Fruit fly (Drosophila melanogaster) whole organism, adult: ENCODE measurements around the gene ymp.

ENCODE experiments used
- bab1 ChIP-seq: fragments of 200-800 bp; sonication (Bioruptor generic); optimal IDR thresholded peaks from 3 replicates; lab custom pipeline; 2019; ENCODE audit warnings: missing biosample characterization, mild to moderate bottlenecking, missing genetic modification characterization, moderate library complexity
- cic ChIP-seq: fragments of 200-800 bp; sonication (Bioruptor generic); optimal IDR thresholded peaks from 2 replicates; lab custom pipeline; 2017; ENCODE audit warnings: missing biosample characterization, mild to moderate bottlenecking, missing genetic modification characterization, moderate library complexity
- kay ChIP-seq: fragments of 200-800 bp; sonication (Bioruptor generic); peaks from one replicate; lab custom pipeline; 2016; ENCODE audit warnings: missing biosample characterization, missing genetic modification characterization, borderline replicate concordance

dm6 chr3R:25628657-25629056 is 19.7 kb upstream of the ymp start:
- no peak for TF ChIP-seq kay (GFP tag; lab: Kevin White, UChicago)
- TF ChIP-seq cic (GFP tag; lab: Kevin White, UChicago), result no peak
- TF ChIP-seq bab1, result no peak
